Worm (Caenorhabditis elegans) whole organism, L3 larva: ENCODE measurements around the gene nhr-4.

Experiments
- ZK546.5 ChIP-seq: sonication (generic microtip); optimal IDR thresholded peaks from 2 replicates; lab custom pipeline; 2017; ENCODE audit warnings: missing biosample characterization, missing genetic modification characterization
- aly-2 ChIP-seq: fragments of 150-350 bp; optimal IDR thresholded peaks from 2 replicates; lab custom pipeline; 2014; ENCODE audit warnings: missing biosample characterization, missing genetic modification characterization
- ama-1 ChIP-seq: fragments of 150-350 bp; optimal IDR thresholded peaks from 2 replicates; lab custom pipeline; 2018
- ceh-16 ChIP-seq: sonication (generic microtip); optimal IDR thresholded peaks from 2 replicates; lab custom pipeline; 2017; ENCODE audit warnings: missing biosample characterization, missing genetic modification characterization
- ceh-28 ChIP-seq: fragments of 150-350 bp; optimal IDR thresholded peaks from 2 replicates; lab custom pipeline; 2014; ENCODE audit warnings: missing biosample characterization, missing genetic modification reagents, missing genetic modification characterization
- ceh-82 ChIP-seq: fragments of 150-350 bp; optimal IDR thresholded peaks from 2 replicates; lab custom pipeline; 2014; ENCODE audit warnings: missing biosample characterization, missing genetic modification characterization
- ceh-9 ChIP-seq: sonication (generic microtip); optimal IDR thresholded peaks from 2 replicates; lab custom pipeline; 2018; ENCODE audit warnings: missing biosample characterization, missing genetic modification characterization
- daf-12 ChIP-seq: fragments of 150-350 bp; optimal IDR thresholded peaks from 2 replicates; lab custom pipeline; 2014; ENCODE audit warnings: missing biosample characterization, missing genetic modification reagents, missing genetic modification characterization
- egl-27 ChIP-seq: sonication (generic microtip); optimal IDR thresholded peaks from 4 replicates; lab custom pipeline; 2017; ENCODE audit warnings: missing biosample characterization, missing genetic modification reagents, missing genetic modification characterization
- egl-5 ChIP-seq: fragments of 150-350 bp; optimal IDR thresholded peaks from 2 replicates; lab custom pipeline; 2017; ENCODE audit warnings: missing biosample characterization, missing genetic modification reagents, missing genetic modification characterization, inconsistent platforms
- elt-1 ChIP-seq: fragments of 150-350 bp; optimal IDR thresholded peaks from 2 replicates; lab custom pipeline; 2014; ENCODE audit warnings: missing biosample characterization, missing genetic modification characterization
- elt-2 ChIP-seq: sonication (generic microtip); optimal IDR thresholded peaks from 2 replicates; lab custom pipeline; 2016; ENCODE audit warnings: missing genetic modification reagents, mild to moderate bottlenecking, missing genetic modification characterization, missing compliant biosample characterization
- elt-3 ChIP-seq, 3 experiments: fragments of 150-350 bp in 1 of 3; sonication (generic microtip) in 2 of 3; optimal IDR thresholded peaks; 2 replicates in 2 of 3; 4 replicates in 1 of 3; lab custom pipeline; 2014 to 2017; ENCODE audit warnings: missing biosample characterization in 3 of 3, missing genetic modification characterization in 3 of 3
- eor-1 ChIP-seq, 2 experiments: fragments of 150-350 bp; optimal IDR thresholded peaks; 2 replicates each; lab custom pipeline; 2014 to 2018; ENCODE audit warnings: missing biosample characterization in 2 of 2, missing genetic modification characterization in 2 of 2
- fkh-2 ChIP-seq: fragments of 150-350 bp; optimal IDR thresholded peaks from 2 replicates; lab custom pipeline; 2014; ENCODE audit warnings: missing biosample characterization, missing genetic modification reagents, missing genetic modification characterization
- hmg-11 ChIP-seq: sonication (generic microtip); optimal IDR thresholded peaks from 2 replicates; lab custom pipeline; 2016; ENCODE audit warnings: missing genetic modification characterization, missing compliant biosample characterization
- jun-1 ChIP-seq: fragments of 150-350 bp; optimal IDR thresholded peaks from 2 replicates; lab custom pipeline; 2014; ENCODE audit warnings: missing biosample characterization, missing genetic modification reagents, missing genetic modification characterization
- lin-15B ChIP-seq: fragments of 150-350 bp; optimal IDR thresholded peaks from 2 replicates; lab custom pipeline; 2014; ENCODE audit warnings: missing biosample characterization, missing genetic modification characterization
- lin-39 ChIP-seq: fragments of 150-350 bp; optimal IDR thresholded peaks from 2 replicates; lab custom pipeline; 2018; ENCODE audit warnings: missing biosample characterization, missing genetic modification reagents, missing genetic modification characterization
- lsy-12 ChIP-seq: sonication (generic microtip); optimal IDR thresholded peaks from 2 replicates; lab custom pipeline; 2016; ENCODE audit warnings: mild to moderate bottlenecking, missing genetic modification characterization, missing compliant biosample characterization
- mdl-1 ChIP-seq: fragments of 150-350 bp; optimal IDR thresholded peaks from 2 replicates; lab custom pipeline; 2014; ENCODE audit warnings: missing biosample characterization, missing genetic modification characterization
- mml-1 ChIP-seq: fragments of 150-350 bp; sonication (generic microtip); optimal IDR thresholded peaks from 3 replicates; lab custom pipeline; 2014; ENCODE audit warnings: missing biosample characterization, missing genetic modification characterization
- nfya-1 ChIP-seq: sonication (generic microtip); optimal IDR thresholded peaks from 2 replicates; lab custom pipeline; 2017; ENCODE audit warnings: missing genetic modification characterization, mild to moderate bottlenecking, missing compliant biosample characterization, antibody characterized with exemption, moderate library complexity; ENCODE audit not compliant: insufficient read depth
- nhr-11 ChIP-seq: fragments of 150-350 bp; optimal IDR thresholded peaks from 2 replicates; lab custom pipeline; 2014; ENCODE audit warnings: missing biosample characterization, missing genetic modification characterization
- nhr-12 ChIP-seq: fragments of 150-350 bp; optimal IDR thresholded peaks from 2 replicates; lab custom pipeline; 2014; ENCODE audit warnings: missing biosample characterization, missing genetic modification characterization
- nhr-23 ChIP-seq: fragments of 150-350 bp; optimal IDR thresholded peaks from 2 replicates; lab custom pipeline; 2014; ENCODE audit warnings: missing biosample characterization, missing genetic modification reagents, missing genetic modification characterization
- nhr-237 ChIP-seq: fragments of 150-350 bp; optimal IDR thresholded peaks from 2 replicates; lab custom pipeline; 2014; ENCODE audit warnings: missing biosample characterization, missing genetic modification characterization
- nhr-25 ChIP-seq: sonication (generic microtip); optimal IDR thresholded peaks from 2 replicates; lab custom pipeline; 2017; ENCODE audit warnings: missing biosample characterization, missing genetic modification characterization
- nhr-28 ChIP-seq: fragments of 150-350 bp; optimal IDR thresholded peaks from 2 replicates; lab custom pipeline; 2014; ENCODE audit warnings: missing biosample characterization, missing genetic modification characterization
- nhr-43 ChIP-seq: sonication (generic microtip); optimal IDR thresholded peaks from 2 replicates; lab custom pipeline; 2016; ENCODE audit warnings: mild to moderate bottlenecking, missing genetic modification characterization, missing compliant biosample characterization; ENCODE audit not compliant: poor library complexity, severe bottlenecking
- nhr-67 ChIP-seq: fragments of 150-350 bp; optimal IDR thresholded peaks from 2 replicates; lab custom pipeline; 2014; ENCODE audit warnings: missing biosample characterization, missing genetic modification characterization
- nhr-77 ChIP-seq: fragments of 150-350 bp; optimal IDR thresholded peaks from 2 replicates; lab custom pipeline; 2014; ENCODE audit warnings: missing biosample characterization, missing genetic modification characterization
- pha-4 ChIP-seq: fragments of 150-350 bp; optimal IDR thresholded peaks from 2 replicates; lab custom pipeline; 2014; ENCODE audit warnings: missing biosample characterization, missing genetic modification reagents, missing genetic modification characterization
- pqm-1 ChIP-seq: fragments of 150-350 bp; optimal IDR thresholded peaks from 2 replicates; lab custom pipeline; 2017; ENCODE audit warnings: missing biosample characterization, missing genetic modification characterization, inconsistent platforms
- sea-2 ChIP-seq: fragments of 150-350 bp; sonication (generic microtip); optimal IDR thresholded peaks from 4 replicates; lab custom pipeline; 2014; ENCODE audit warnings: missing biosample characterization, missing genetic modification reagents, missing genetic modification characterization
- skn-1 ChIP-seq: fragments of 150-350 bp; optimal IDR thresholded peaks from 2 replicates; lab custom pipeline; 2014; ENCODE audit warnings: missing biosample characterization, missing genetic modification characterization
- snpc-4 ChIP-seq: fragments of 150-350 bp; optimal IDR thresholded peaks from 2 replicates; lab custom pipeline; 2014; ENCODE audit warnings: missing biosample characterization, missing genetic modification characterization
- tbx-2 ChIP-seq: sonication (generic microtip); optimal IDR thresholded peaks from 2 replicates; lab custom pipeline; 2016; ENCODE audit warnings: mild to moderate bottlenecking, missing genetic modification characterization, missing compliant biosample characterization
- unc-62 ChIP-seq: fragments of 150-350 bp; sonication (generic microtip); optimal IDR thresholded peaks from 4 replicates; lab custom pipeline; 2014; ENCODE audit warnings: missing biosample characterization, missing genetic modification reagents, missing genetic modification characterization
- ztf-11 ChIP-seq: fragments of 150-350 bp; optimal IDR thresholded peaks from 2 replicates; lab custom pipeline; 2014; ENCODE audit warnings: missing biosample characterization, missing genetic modification characterization
- ztf-4 ChIP-seq: fragments of 150-350 bp; optimal IDR thresholded peaks from 2 replicates; lab custom pipeline; 2014; ENCODE audit warnings: missing biosample characterization, missing genetic modification characterization

Gene nhr-4

ce11 chrIV:9867915-9868314 lies 11.2 kb upstream of the nhr-4 start (continued):
- TF ChIP-seq nhr-43 (tag; lab: Kevin White, UChicago) (peak; percentile 99), pqm-1 (tag; lab: Kevin White, UChicago) (no peak), nhr-25 (tag; lab: Kevin White, UChicago) (peak; percentile 93), ZK546.5 (tag; lab: Kevin White, UChicago) (no peak), nhr-77 (tag; lab: Kevin White, UChicago) (no peak), eor-1 (tag; optimal IDR thresholded peaks at IDR 0.05; lab: Kevin White, UChicago) (no peak), ztf-11 (tag; lab: Kevin White, UChicago) (no peak), ceh-28 (peak; percentile 48), sea-2 (GFP tag; lab: Kevin White, UChicago) (no peak), elt-1 (no peak), snpc-4 (tag; lab: Kevin White, UChicago) (no peak), ceh-9 (tag; lab: Kevin White, UChicago) (no peak), ceh-82 (tag; lab: Kevin White, UChicago) (no peak), nhr-67 (tag; lab: Kevin White, UChicago) (no peak), nhr-12 (tag; lab: Kevin White, UChicago) (no peak), elt-3 (tag; optimal IDR thresholded peaks at IDR 0.05; lab: Kevin White, UChicago) (peak in 2 of 3 experiments; percentile 40 to 50), lin-15B (tag; lab: Kevin White, UChicago) (no peak), pha-4 (tag; lab: Kevin White, UChicago) (no peak), ceh-16 (no peak), lin-39 (no peak)

ce11 chrIV:9869344-9869743 lies 9.8 kb upstream of the nhr-4 start:
- TF ChIP-seq pha-4 (tag; lab: Kevin White, UChicago) (peak; percentile 91), lin-39 (no peak), nhr-11 (tag; lab: Kevin White, UChicago) (no peak), nhr-28 (tag; lab: Kevin White, UChicago) (no peak), eor-1 (tag; optimal IDR thresholded peaks at IDR 0.05; lab: Kevin White, UChicago) (no peak)

ce11 chrIV:9872210-9872609 lies 6.9 kb upstream of the nhr-4 start:
- TF ChIP-seq elt-1 (peak; percentile 70), nhr-67 (tag; lab: Kevin White, UChicago) (no peak), nhr-25 (tag; lab: Kevin White, UChicago) (peak; percentile 3), jun-1 (no peak), mml-1 (tag; lab: Kevin White, UChicago) (no peak)
- TF ChIP-seq, all 47 proteins: peak for 2

ce11 chrIV:9872786-9873185 lies 6.3 kb upstream of the nhr-4 start:
- TF ChIP-seq elt-3 (tag; optimal IDR thresholded peaks at IDR 0.05; lab: Kevin White, UChicago) (no peak), hmg-11 (tag; lab: Kevin White, UChicago) (peak; percentile 29), elt-2 (tag; lab: Kevin White, UChicago) (peak; percentile 60), pqm-1 (tag; lab: Kevin White, UChicago) (peak; percentile 77), lin-15B (tag; lab: Kevin White, UChicago) (peak; percentile 18), nhr-25 (tag; lab: Kevin White, UChicago) (no peak), pha-4 (tag; lab: Kevin White, UChicago) (peak; percentile 66), nhr-11 (tag; lab: Kevin White, UChicago) (no peak), skn-1 (tag; lab: Kevin White, UChicago) (peak; percentile 2), lin-39 (peak; percentile 1), nfya-1 (tag; lab: Kevin White, UChicago) (peak; percentile 57), ceh-28 (peak; percentile 26)

- TF ChIP-seq lin-15B (tag; lab: Kevin White, UChicago) = peak; percentile 15
- TF ChIP-seq hmg-11 (tag; lab: Kevin White, UChicago) = peak; percentile 44
- no peak for TF ChIP-seq nhr-237 (tag; lab: Kevin White, UChicago)
- TF ChIP-seq jun-1 = no peak
- TF ChIP-seq nhr-11 (tag; lab: Kevin White, UChicago) = no peak
- no peak for TF ChIP-seq skn-1 (tag; lab: Kevin White, UChicago)
- no peak for TF ChIP-seq ceh-82 (tag; lab: Kevin White, UChicago)
- TF ChIP-seq ZK546.5 (tag; lab: Kevin White, UChicago) = no peak
- TF ChIP-seq daf-12 (tag; lab: Kevin White, UChicago) = no peak
- no peak for TF ChIP-seq fkh-2 (tag; lab: Kevin White, UChicago)
- peak; percentile 44 for TF ChIP-seq nhr-23 (tag; lab: Kevin White, UChicago)
- no peak for TF ChIP-seq egl-5 (tag; lab: Kevin White, UChicago)
- no peak for TF ChIP-seq egl-27 (tag; lab: Kevin White, UChicago)
- TF ChIP-seq elt-2 (tag; lab: Kevin White, UChicago) = peak; percentile 53
- TF ChIP-seq elt-1 = peak; percentile 48
- TF ChIP-seq mdl-1 (tag; lab: Kevin White, UChicago) = no peak
- no peak for TF ChIP-seq lsy-12 (tag; lab: Kevin White, UChicago)
- no peak for TF ChIP-seq ceh-9 (tag; lab: Kevin White, UChicago)
- no peak for TF ChIP-seq nhr-12 (tag; lab: Kevin White, UChicago)
- peak; percentile 48 for TF ChIP-seq snpc-4 (tag; lab: Kevin White, UChicago)
- TF ChIP-seq nfya-1 (tag; lab: Kevin White, UChicago) = peak; percentile 67
- TF ChIP-seq nhr-43 (tag; lab: Kevin White, UChicago) = no peak
- peak; percentile 9 for TF ChIP-seq ztf-4 (tag; lab: Kevin White, UChicago)
- TF ChIP-seq ceh-16 = no peak
- no peak for TF ChIP-seq tbx-2 (tag; lab: Kevin White, UChicago)
- peak; percentile 59 for TF ChIP-seq pqm-1 (tag; lab: Kevin White, UChicago)
- TF ChIP-seq lin-39 = no peak
- no peak for TF ChIP-seq unc-62 (GFP tag; lab: Kevin White, UChicago)
- TF ChIP-seq aly-2 (tag; lab: Kevin White, UChicago) = no peak
- TF ChIP-seq sea-2 (GFP tag; lab: Kevin White, UChicago) = no peak
- no peak for TF ChIP-seq ama-1 (lab: Kevin White, UChicago)
Measured at ce11 chrIV:9873837-9874236, 5.3 kb upstream of the nhr-4 start.
